Fruit fly (Drosophila melanogaster) whole organism: ENCODE results near the gene GstO3.

ENCODE experiments used
- CG8478 ChIP-seq: fragments of >200 bp; optimal IDR thresholded peaks from 2 replicates; lab custom pipeline; 2018; ENCODE audit warnings: inconsistent platforms
- Dll ChIP-seq: fragments of >200 bp; optimal IDR thresholded peaks from 2 replicates; lab custom pipeline; 2017
- EcR ChIP-seq, 2 experiments: fragments of >200 bp; optimal IDR thresholded peaks; 2 replicates each; lab custom pipeline; 2017; ENCODE audit warnings: missing biosample characterization in 2 of 2, missing genetic modification characterization in 2 of 2, missing genetic modification reagents in 2 of 2
- pan ChIP-seq: fragments of >200 bp; optimal IDR thresholded peaks from 2 replicates; lab custom pipeline; 2017
- psq ChIP-seq: fragments of >200 bp; optimal IDR thresholded peaks from 2 replicates; lab custom pipeline; 2017
- usp ChIP-seq: fragments of >200 bp; optimal IDR thresholded peaks from 2 replicates; lab custom pipeline; 2017; ENCODE audit warnings: missing biosample characterization, missing genetic modification characterization, mixed read lengths

GstO3 gene

DNA sequence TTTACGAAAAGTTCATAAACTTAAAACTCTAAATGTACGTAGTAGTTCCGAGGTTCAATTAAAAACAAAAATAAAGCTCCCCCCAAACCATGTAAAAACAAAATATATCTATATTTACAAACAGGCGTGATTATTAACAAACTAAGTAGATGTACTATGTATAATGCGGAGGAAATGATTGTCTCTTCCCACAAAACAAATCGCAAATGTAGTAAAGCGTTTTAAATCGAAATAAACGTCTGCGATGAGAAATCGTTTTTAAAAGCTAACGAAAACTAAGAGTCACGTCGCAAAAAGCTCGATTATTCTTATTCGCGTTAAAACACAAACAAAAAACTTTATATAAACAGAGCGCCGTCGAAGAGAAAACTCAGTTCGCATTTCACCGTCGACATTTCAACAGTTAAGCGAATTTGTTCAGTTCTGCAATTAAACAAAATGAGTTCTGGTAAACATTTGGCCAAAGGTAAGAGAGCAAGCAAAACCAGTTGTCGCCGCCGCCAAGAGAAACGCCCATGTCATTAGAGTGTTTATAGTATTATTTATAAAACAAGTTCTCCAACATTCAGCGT is at the start of gene GstO3:
Gene GstO3, plus strand, starts transcription at position 370 of the 572 bp plus-strand sequence.
- no peak for TF ChIP-seq CG8478 (lab: Kevin White, UChicago)
- TF ChIP-seq pan: no peak
- TF ChIP-seq psq (lab: Kevin White, UChicago): no peak
- no peak for TF ChIP-seq usp (GFP tag; lab: Kevin White, UChicago)
- no peak for TF ChIP-seq Dll (lab: Kevin White, UChicago)
- no peak for TF ChIP-seq EcR (GFP tag; optimal IDR thresholded peaks at IDR 0.05; lab: Kevin White, UChicago)

DNA sequence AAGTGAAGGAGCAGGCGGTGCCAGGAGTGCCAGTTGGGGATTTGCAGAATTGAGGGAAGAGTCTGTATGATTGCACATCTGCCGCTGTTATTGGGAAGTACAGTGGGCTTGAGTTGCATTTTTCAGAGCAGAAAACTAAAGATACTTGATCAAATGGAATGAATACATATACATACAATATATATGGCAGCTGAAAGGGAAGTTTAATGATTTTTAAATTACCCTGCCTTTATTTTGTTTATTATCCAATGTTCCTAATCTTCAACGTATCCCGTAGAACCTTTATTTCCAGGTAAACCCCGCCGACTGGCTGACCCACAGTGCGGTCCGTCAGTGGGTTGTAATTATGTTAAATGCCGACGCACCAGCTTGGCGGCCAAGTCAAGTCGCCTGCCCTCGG is 37.7 kb upstream of the GstO3 start:
- TF ChIP-seq CG8478 (lab: Kevin White, UChicago): no peak
- TF ChIP-seq psq (lab: Kevin White, UChicago): no peak
- TF ChIP-seq Dll (lab: Kevin White, UChicago): no peak
- TF ChIP-seq usp (GFP tag; lab: Kevin White, UChicago): no peak
- TF ChIP-seq EcR (GFP tag; optimal IDR thresholded peaks at IDR 0.05; lab: Kevin White, UChicago): no peak
- TF ChIP-seq pan: no peak

DNA sequence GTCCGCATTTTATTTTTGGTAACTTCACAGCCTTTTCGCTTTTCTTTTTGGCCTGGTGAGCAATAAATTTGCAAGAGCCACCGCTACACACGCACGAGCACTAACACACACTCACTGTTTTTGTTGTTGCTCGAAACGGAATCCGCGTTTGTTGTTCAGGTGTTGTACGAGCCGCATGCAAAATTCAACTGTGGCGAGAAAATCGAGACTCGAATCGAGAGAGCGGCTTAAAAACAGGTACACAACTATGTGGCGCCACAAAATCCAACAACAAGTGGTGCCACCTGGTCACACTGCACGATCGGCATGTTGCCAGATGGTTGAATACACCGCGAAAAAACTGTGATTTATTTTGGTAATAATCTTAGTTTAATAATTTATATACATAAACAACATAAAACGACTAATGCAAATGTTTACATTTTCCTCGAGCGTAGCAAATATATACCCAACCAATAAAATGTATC is 11.7 kb upstream of the GstO3 start, which contains the start of gene CG43163:
Gene CG43163, minus strand, starts transcription at position 172 of the 467 bp plus-strand sequence.
- TF ChIP-seq EcR (GFP tag; optimal IDR thresholded peaks at IDR 0.05; lab: Kevin White, UChicago): no peak
- TF ChIP-seq psq (lab: Kevin White, UChicago): no peak
- no peak for TF ChIP-seq Dll (lab: Kevin White, UChicago)
- no peak for TF ChIP-seq usp (GFP tag; lab: Kevin White, UChicago)

DNA sequence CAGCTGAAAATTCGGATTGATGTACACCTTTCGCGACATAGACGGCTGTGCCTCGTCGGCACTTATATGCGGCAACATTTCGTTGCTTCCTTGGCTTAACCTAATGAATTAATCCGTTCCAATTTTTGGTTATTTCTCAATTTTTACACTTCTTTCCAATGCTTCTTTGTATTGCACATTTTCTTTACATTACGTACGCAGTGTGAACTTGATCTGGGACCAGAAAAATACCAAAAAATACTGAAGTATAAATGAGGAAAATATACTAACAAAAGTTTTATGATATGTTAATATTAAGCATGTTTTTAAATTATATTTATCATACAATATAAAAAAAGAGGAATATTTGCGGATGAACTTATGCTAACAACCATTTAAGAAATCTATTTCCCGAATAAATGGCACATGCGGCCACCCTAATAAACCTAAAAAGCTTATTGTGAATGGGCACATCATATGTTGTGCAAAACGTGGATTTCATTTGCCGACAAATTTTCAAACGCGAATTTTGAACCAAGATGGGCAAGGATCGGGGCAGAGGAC is 9.0 kb upstream of the GstO3 start, which contains the start of the genes ZC3H3 and Pus7:
Gene ZC3H3, minus strand, starts transcription at position 197 of the 543 bp plus-strand sequence.
Gene Pus7, plus strand, starts transcription at position 437 of the 543 bp plus-strand sequence.
- TF ChIP-seq pan: no peak
- TF ChIP-seq CG8478 (lab: Kevin White, UChicago): no peak
- TF ChIP-seq psq (lab: Kevin White, UChicago): no peak
- no peak for TF ChIP-seq usp (GFP tag; lab: Kevin White, UChicago)
- no peak for TF ChIP-seq Dll (lab: Kevin White, UChicago)

DNA sequence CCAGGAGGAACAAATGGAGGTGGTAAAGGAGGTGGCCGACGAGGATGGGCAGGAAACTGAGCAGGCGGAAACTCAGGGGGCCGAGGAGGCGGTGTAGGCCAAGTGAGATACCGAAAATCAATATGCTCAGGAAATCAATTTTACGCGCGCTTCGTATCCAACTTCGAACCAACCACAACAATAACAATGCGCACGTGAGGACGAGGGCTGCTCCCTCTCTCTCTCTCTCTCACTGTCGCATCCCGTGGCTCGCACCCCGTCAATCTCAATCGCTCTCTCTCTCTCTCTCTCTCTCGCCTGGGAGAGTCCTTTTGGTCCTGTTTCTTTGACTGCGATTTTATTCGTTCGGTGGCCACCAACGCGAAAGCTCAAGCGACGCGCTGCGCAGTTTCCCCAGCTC is 6.3 kb upstream of the GstO3 start, which contains the start of gene CG6765:
Gene CG6765, plus strand, starts transcription at position 340 of the 400 bp plus-strand sequence.
- TF ChIP-seq psq (lab: Kevin White, UChicago) (no peak), CG8478 (lab: Kevin White, UChicago) (no peak), usp (GFP tag; lab: Kevin White, UChicago) (no peak), pan (no peak), EcR (GFP tag; optimal IDR thresholded peaks at IDR 0.05; lab: Kevin White, UChicago) (no peak), Dll (lab: Kevin White, UChicago) (no peak)

DNA sequence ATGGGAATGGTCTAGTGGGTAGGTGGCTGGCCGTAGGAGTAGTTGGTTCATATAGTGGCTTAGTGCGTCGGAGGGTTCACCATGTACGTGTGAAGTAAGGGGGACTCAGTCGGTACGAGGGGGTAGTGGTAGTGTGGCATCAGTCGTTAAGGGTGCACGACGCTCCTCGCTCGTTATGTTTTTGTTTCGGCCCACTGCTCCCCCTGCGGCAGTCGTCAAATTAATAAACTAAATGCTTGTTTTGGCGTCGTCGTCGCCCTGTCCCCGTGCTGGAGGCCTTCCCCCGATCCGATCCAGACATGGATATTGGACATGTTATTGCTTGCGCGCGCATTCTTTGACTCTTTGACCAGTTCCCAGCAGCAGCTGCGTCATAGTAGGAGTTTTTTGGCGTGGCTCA is 5.4 kb upstream of the GstO3 start:
- TF ChIP-seq CG8478 (lab: Kevin White, UChicago) (no peak), psq (lab: Kevin White, UChicago) (no peak), EcR (GFP tag; optimal IDR thresholded peaks at IDR 0.05; lab: Kevin White, UChicago) (no peak), Dll (lab: Kevin White, UChicago) (no peak), pan (no peak), usp (GFP tag; lab: Kevin White, UChicago) (no peak)

DNA sequence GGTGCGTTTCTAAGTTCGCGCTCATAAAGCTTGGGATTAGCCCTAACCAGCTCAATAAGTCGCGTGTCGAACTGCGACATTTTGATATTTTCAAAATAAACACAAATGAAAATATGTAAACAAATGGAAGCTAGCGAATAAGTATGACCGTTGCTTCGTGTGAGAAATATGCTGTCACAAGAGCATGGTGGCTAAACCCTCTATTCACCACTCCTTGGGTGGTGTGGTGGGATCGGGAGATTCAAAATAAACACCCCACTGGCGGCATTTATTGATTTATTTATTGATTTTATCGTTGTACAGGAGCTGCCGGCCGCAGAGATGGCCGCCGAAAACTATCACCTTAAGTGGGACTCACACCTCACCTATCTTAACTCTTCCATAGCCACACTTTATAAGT is 3.9 kb upstream of the GstO3 start, which contains the start of gene CG6683:
Gene CG6683, minus strand, starts transcription at position 154 of the 400 bp plus-strand sequence.
- no peak for TF ChIP-seq pan
- TF ChIP-seq psq (lab: Kevin White, UChicago): no peak
- TF ChIP-seq CG8478 (lab: Kevin White, UChicago): no peak
- no peak for TF ChIP-seq Dll (lab: Kevin White, UChicago)
- TF ChIP-seq usp (GFP tag; lab: Kevin White, UChicago): no peak
- TF ChIP-seq EcR (GFP tag; optimal IDR thresholded peaks at IDR 0.05; lab: Kevin White, UChicago): no peak

DNA sequence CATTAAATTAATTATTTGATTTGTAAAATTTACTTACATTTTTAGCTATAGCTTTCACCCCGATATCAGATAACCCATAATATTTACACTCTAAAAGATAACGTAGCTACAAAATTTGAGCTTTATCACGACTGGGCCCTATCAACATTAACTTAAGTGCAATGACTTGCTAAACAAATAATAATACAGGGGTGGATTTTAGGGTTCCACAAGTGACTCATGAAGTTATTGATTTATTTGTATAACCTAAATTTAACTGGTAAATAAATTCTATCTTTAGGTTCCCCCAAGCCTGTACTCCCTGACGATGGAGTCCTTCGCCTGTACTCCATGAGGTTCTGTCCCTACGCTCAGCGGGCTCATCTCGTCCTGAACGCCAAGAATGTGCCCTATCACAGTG is 547 bp downstream of the GstO3 start:
- TF ChIP-seq EcR (GFP tag; optimal IDR thresholded peaks at IDR 0.05; lab: Kevin White, UChicago) (no peak), pan (no peak), CG8478 (lab: Kevin White, UChicago) (no peak), usp (GFP tag; lab: Kevin White, UChicago) (no peak), Dll (lab: Kevin White, UChicago) (no peak), psq (lab: Kevin White, UChicago) (no peak)

DNA sequence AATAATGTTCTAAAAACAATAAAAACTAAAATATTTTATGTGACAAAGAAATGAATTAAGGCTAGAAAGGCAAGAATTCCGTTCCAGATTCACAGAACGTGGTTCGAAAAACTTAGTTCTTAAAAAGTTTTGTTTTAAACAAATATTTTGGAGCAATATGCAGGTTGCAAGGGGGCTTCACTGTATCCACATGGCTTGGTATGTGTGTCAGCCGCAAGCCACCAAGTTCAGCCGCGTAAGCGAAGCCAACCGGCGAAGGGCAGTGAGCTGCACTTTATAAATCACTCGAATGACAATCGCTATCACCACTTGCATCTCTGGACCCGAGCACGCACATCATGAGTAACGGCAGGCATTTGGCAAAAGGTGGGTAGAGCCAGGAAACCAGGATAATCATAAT is 1.6 kb downstream of the GstO3 start, which contains the start of gene se:
Gene se, plus strand, starts transcription at position 301 of the 400 bp plus-strand sequence.
- no peak for TF ChIP-seq CG8478 (lab: Kevin White, UChicago)
- TF ChIP-seq psq (lab: Kevin White, UChicago): no peak

DNA sequence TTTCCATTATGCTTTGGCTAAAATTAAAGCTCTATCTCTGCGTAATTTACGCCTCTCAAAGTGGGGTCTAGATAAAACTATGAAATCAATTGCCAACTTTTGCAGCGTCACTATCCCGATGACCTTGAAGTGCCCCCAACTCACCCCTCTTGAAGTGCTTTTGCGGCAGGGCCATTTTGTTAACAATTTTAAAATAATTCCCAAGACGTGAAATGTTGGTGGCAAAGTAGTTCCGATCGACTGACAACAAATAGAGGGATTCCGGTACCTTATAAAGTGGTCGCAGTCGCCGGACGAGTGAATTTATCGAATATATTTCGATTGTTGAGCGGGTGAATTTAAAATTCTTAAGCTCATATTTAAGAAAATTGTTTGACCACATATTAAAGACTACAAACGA is 4.6 kb downstream of the GstO3 start, which contains the start of gene GstO2:
Gene GstO2, minus strand, starts transcription at position 245 of the 400 bp plus-strand sequence.
- TF ChIP-seq CG8478 (lab: Kevin White, UChicago): no peak
- no peak for TF ChIP-seq psq (lab: Kevin White, UChicago)
- TF ChIP-seq Dll (lab: Kevin White, UChicago): no peak
- no peak for TF ChIP-seq EcR (GFP tag; optimal IDR thresholded peaks at IDR 0.05; lab: Kevin White, UChicago)
- TF ChIP-seq pan: no peak
- TF ChIP-seq usp (GFP tag; lab: Kevin White, UChicago): no peak

DNA sequence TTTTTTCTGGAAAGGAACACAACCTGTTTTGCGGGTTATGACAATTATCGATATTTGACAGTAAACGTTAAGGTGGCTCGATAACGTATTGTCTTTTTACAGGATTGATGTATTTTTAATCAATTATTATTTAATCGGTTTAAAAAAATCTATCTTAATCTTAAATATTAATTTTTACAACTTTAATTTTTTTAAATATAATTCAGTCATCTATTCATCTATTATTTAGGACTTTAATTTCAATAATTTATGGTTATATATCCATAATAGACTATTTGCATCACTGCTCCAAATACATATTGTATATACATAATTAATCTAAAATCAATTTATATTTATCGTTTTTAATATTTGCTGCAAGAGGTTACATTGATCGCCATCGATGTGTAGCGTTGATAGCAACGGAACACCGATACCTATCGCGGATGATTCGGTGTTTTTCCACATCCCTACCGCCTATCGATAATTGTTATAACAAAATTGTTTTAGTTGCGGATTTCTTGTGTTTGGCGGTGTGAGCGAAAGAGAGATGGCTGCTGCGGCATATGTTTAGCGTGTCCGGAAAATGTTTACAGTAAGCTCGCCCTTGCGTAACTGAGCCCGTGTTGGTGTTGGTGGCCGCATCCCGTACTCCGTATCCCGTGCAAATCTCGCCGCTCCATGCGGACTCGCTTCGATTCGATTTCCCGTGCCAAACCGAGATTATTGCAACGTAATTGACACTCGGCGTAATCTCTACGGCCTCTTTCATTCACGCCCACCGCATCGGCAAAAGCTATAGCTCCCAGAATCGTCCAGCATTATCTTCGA is 6.3 kb downstream of the GstO3 start, which contains the start of the genes GstO1 and foi:
Gene GstO1, minus strand, starts transcription at position 51 of the 810 bp plus-strand sequence.
Gene foi, plus strand, starts transcription at position 429 of the 810 bp plus-strand sequence.
- TF ChIP-seq Dll (lab: Kevin White, UChicago) (no peak), CG8478 (lab: Kevin White, UChicago) (no peak), usp (GFP tag; lab: Kevin White, UChicago) (no peak), EcR (GFP tag; optimal IDR thresholded peaks at IDR 0.05; lab: Kevin White, UChicago) (no peak), pan (no peak), psq (lab: Kevin White, UChicago) (no peak)
